Worm (Caenorhabditis elegans): Measurements from ENCODE around the gene ZC317.6.

ZC317.6 gene

DNA sequence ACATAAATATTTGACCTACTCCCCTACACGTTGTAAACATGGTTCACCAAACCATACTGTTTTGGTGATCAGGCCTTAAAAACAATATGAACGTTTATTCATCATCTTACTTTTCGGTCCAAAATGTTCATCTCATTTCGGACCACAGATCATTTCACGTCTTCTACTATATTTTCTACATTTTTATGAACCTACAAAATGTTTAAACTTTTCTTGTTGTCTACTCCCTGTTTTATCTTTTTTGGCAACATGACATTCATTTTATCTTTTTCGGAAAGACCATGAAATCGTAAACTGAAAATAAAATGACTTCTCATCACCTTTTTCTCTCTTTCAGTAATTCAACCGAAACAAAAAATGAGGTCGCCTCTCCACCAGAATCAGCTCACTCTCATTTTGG is 40.5 kb downstream of the ZC317.6 start, which contains the start of gene rhr-1:
Gene rhr-1, plus strand, starts transcription at position 301 of the 400 bp plus-strand sequence.
- TF ChIP-seq ets-7 (tag; optimal IDR thresholded peaks at IDR 0.05) (no peak), tbx-11 (GFP tag; IDR thresholded peaks at IDR 0.05) (no peak), F13C5.2 (tag; optimal IDR thresholded peaks at IDR 0.05) (no peak), sea-1 (GFP tag; conservative IDR thresholded peaks at IDR 0.05) (no peak), hmg-4 (GFP tag; optimal IDR thresholded peaks at IDR 0.05) (no peak), B0310.2 (tag; optimal IDR thresholded peaks at IDR 0.05) (no peak), tbx-37 (GFP tag; conservative IDR thresholded peaks at IDR 0.05) (no peak), scrt-1 (GFP tag; IDR thresholded peaks at IDR 0.05) (no peak), aly-1 (tag; optimal IDR thresholded peaks at IDR 0.05) (no peak), ama-1 (optimal IDR thresholded peaks at IDR 0.05) (no peak), hmbx-1 (tag; optimal IDR thresholded peaks at IDR 0.05) (no peak), flt-1 (GFP tag; IDR thresholded peaks at IDR 0.05) (no peak), ceh-13 (GFP tag; optimal IDR thresholded peaks at IDR 0.05) (no peak), pes-1 (GFP tag; IDR thresholded peaks at IDR 0.05) (no peak), tra-4 (tag; optimal IDR thresholded peaks at IDR 0.05) (no peak)

DNA sequence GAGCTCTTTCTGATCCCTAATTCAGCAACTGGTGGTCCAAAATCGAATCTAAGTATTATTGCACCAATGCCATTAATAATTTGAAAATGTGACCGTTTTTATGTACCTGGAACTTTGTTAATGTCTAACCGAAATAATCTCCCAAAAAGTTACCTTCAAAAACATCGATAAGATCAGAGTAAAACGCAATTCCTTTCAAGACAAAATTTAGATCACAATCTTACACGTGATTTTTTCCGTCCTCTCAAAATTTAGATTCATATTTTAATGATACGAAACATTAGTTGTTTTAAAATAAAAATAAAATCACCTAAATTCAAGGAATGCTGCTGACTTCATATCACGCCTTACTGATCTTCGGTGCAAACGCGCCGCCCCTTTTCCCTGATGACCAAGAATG is 42.1 kb downstream of the ZC317.6 start:
- no peak for TF ChIP-seq tbx-11 (GFP tag; IDR thresholded peaks at IDR 0.05)
- no peak for TF ChIP-seq aly-1 (tag; optimal IDR thresholded peaks at IDR 0.05)
- TF ChIP-seq pes-1 (GFP tag; IDR thresholded peaks at IDR 0.05), result no peak
- TF ChIP-seq ceh-13 (GFP tag; optimal IDR thresholded peaks at IDR 0.05), result no peak
- no peak for TF ChIP-seq sea-1 (GFP tag; conservative IDR thresholded peaks at IDR 0.05)
- no peak for TF ChIP-seq ets-7 (tag; optimal IDR thresholded peaks at IDR 0.05)
- TF ChIP-seq flt-1 (GFP tag; IDR thresholded peaks at IDR 0.05), result no peak
- no peak for TF ChIP-seq hmbx-1 (tag; optimal IDR thresholded peaks at IDR 0.05)
- TF ChIP-seq F13C5.2 (tag; optimal IDR thresholded peaks at IDR 0.05), result no peak
- TF ChIP-seq ceh-36 (tag; optimal IDR thresholded peaks at IDR 0.05), result no peak
- no peak for TF ChIP-seq scrt-1 (GFP tag; IDR thresholded peaks at IDR 0.05)
- no peak for TF ChIP-seq tbx-37 (GFP tag; conservative IDR thresholded peaks at IDR 0.05)
- no peak for TF ChIP-seq B0310.2 (tag; optimal IDR thresholded peaks at IDR 0.05)
- TF ChIP-seq hmg-4 (GFP tag; optimal IDR thresholded peaks at IDR 0.05), result no peak
- no peak for TF ChIP-seq ama-1 (optimal IDR thresholded peaks at IDR 0.05)
- TF ChIP-seq hnd-1 (tag; optimal IDR thresholded peaks at IDR 0.05), result no peak
- no peak for TF ChIP-seq tra-4 (tag; optimal IDR thresholded peaks at IDR 0.05)

DNA sequence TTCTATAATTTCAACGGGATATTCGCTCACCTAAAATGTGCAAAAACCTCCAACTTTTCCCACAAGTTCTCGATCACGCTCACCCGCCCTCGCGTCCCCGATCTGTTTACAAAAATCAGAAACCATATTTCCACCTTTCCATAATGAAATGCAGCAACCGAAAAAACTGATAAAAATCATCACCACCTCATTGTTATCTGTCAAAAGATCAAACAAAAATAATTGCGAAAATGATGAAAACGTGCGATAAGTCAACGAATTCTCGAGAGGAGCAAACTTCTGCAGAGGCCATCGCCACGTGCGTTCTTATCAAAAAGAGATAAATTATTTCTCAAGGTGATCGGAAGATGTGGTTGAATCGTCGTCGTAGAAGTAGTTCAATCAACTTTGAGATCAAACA is 43.4 kb downstream of the ZC317.6 start:
- TF ChIP-seq ceh-13 (GFP tag; optimal IDR thresholded peaks at IDR 0.05) (no peak), pes-1 (GFP tag; IDR thresholded peaks at IDR 0.05) (no peak), scrt-1 (GFP tag; IDR thresholded peaks at IDR 0.05) (no peak), aly-1 (tag; optimal IDR thresholded peaks at IDR 0.05) (no peak), B0310.2 (tag; optimal IDR thresholded peaks at IDR 0.05) (no peak), ama-1 (optimal IDR thresholded peaks at IDR 0.05) (no peak), sea-1 (GFP tag; conservative IDR thresholded peaks at IDR 0.05) (no peak), hnd-1 (tag; optimal IDR thresholded peaks at IDR 0.05) (no peak), ets-7 (tag; optimal IDR thresholded peaks at IDR 0.05) (no peak), tbx-11 (GFP tag; IDR thresholded peaks at IDR 0.05) (no peak), tra-4 (tag; optimal IDR thresholded peaks at IDR 0.05) (no peak)

DNA sequence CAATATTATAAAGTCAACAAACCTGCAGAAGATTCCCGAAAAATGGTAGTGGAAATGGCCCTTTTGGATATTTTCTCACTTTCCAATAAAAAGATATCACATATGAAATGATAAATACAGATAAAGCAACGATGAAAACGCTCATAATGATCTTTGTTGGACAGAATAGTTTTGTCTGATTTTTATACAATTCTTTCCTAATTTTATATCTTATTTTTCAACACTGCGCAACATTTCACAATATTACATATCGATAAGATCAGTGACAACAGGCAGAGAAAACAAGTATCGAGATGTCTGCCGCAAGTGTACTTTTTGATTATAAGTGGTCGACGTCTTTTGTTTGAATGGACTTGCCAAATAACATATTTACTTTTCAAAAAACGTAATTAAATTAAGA is 45.3 kb downstream of the ZC317.6 start, which contains the start of gene cyp-14A5:
Gene cyp-14A5, minus strand, starts transcription at position 163 of the 400 bp plus-strand sequence.
- TF ChIP-seq tbx-37 (GFP tag; conservative IDR thresholded peaks at IDR 0.05), result no peak
- no peak for TF ChIP-seq hmg-4 (GFP tag; optimal IDR thresholded peaks at IDR 0.05)
- TF ChIP-seq hmbx-1 (tag; optimal IDR thresholded peaks at IDR 0.05), result no peak
- TF ChIP-seq hnd-1 (tag; optimal IDR thresholded peaks at IDR 0.05), result no peak
- TF ChIP-seq flt-1 (GFP tag; IDR thresholded peaks at IDR 0.05), result no peak
- TF ChIP-seq B0310.2 (tag; optimal IDR thresholded peaks at IDR 0.05), result no peak
- no peak for TF ChIP-seq ceh-13 (GFP tag; optimal IDR thresholded peaks at IDR 0.05)
- no peak for TF ChIP-seq aly-1 (tag; optimal IDR thresholded peaks at IDR 0.05)
- no peak for TF ChIP-seq sea-1 (GFP tag; conservative IDR thresholded peaks at IDR 0.05)
- no peak for TF ChIP-seq scrt-1 (GFP tag; IDR thresholded peaks at IDR 0.05)
- TF ChIP-seq tra-4 (tag; optimal IDR thresholded peaks at IDR 0.05), result no peak
- no peak for TF ChIP-seq ama-1 (optimal IDR thresholded peaks at IDR 0.05)
- no peak for TF ChIP-seq ets-7 (tag; optimal IDR thresholded peaks at IDR 0.05)
- TF ChIP-seq ceh-36 (tag; optimal IDR thresholded peaks at IDR 0.05), result no peak
- TF ChIP-seq tbx-11 (GFP tag; IDR thresholded peaks at IDR 0.05), result no peak
- TF ChIP-seq pes-1 (GFP tag; IDR thresholded peaks at IDR 0.05), result no peak
- no peak for TF ChIP-seq F13C5.2 (tag; optimal IDR thresholded peaks at IDR 0.05)

DNA sequence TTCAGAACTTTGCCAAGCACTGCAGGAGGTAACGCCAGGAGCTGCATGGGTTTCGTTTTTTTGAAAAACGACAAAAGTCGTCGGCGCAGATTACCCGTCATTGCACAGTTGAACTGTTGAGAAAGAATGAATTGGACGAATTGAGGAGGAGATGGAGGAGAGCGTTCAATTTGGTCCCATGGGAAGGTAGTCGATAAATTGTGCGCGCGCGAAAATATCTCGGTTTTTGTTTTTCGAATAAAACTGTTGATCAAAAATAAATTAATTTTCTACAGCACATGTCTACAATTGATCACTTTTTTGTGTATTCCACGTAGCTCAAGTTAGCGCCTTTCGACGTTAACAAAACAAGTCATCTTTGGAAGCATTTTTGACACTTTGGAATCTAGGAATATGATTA is 48.5 kb downstream of the ZC317.6 start, which contains the start of gene F08F3.6:
Gene F08F3.6, minus strand, starts transcription at position 153 of the 400 bp plus-strand sequence.
- TF ChIP-seq flt-1 (GFP tag; IDR thresholded peaks at IDR 0.05) (no peak), ets-7 (tag; optimal IDR thresholded peaks at IDR 0.05) (no peak), hmg-4 (GFP tag; optimal IDR thresholded peaks at IDR 0.05) (no peak), B0310.2 (tag; optimal IDR thresholded peaks at IDR 0.05) (no peak), tra-4 (tag; optimal IDR thresholded peaks at IDR 0.05) (no peak), tbx-37 (GFP tag; conservative IDR thresholded peaks at IDR 0.05) (no peak), sea-1 (GFP tag; conservative IDR thresholded peaks at IDR 0.05) (no peak), ama-1 (optimal IDR thresholded peaks at IDR 0.05) (no peak), hmbx-1 (tag; optimal IDR thresholded peaks at IDR 0.05) (no peak), hnd-1 (tag; optimal IDR thresholded peaks at IDR 0.05) (no peak), tbx-11 (GFP tag; IDR thresholded peaks at IDR 0.05) (no peak), aly-1 (tag; optimal IDR thresholded peaks at IDR 0.05) (no peak), scrt-1 (GFP tag; IDR thresholded peaks at IDR 0.05) (no peak), ceh-13 (GFP tag; optimal IDR thresholded peaks at IDR 0.05) (no peak), F13C5.2 (tag; optimal IDR thresholded peaks at IDR 0.05) (no peak), ceh-36 (tag; optimal IDR thresholded peaks at IDR 0.05) (no peak), pes-1 (GFP tag; IDR thresholded peaks at IDR 0.05) (no peak)
